Fruit fly (Drosophila melanogaster) whole organism, pupa: ENCODE results near the gene CG46504.
"Not testable (repeated sequence)": the region's sequence is repeated elsewhere in the genome, so short reads cannot be mapped to it uniquely, and the experiment has no call there.

Source experiments
- CG17806 ChIP-seq: fragments of 200-800 bp; sonication (Bioruptor generic); optimal IDR thresholded peaks from 2 replicates; lab custom pipeline; 2018; ENCODE audit warnings: missing biosample characterization, mild to moderate bottlenecking, missing genetic modification characterization, moderate library complexity
- CG32121 ChIP-seq: fragments of 200-800 bp; sonication (Bioruptor generic); IDR thresholded peaks from 2 replicates; pipeline ENCODE4 v1.3.6; 2022; ENCODE audit warnings: missing biosample characterization, missing genetic modification characterization
- Pif1B ChIP-seq: fragments of 200-800 bp; sonication (Bioruptor generic); optimal IDR thresholded peaks from 3 replicates; lab custom pipeline; 2016; ENCODE audit warnings: missing biosample characterization, missing genetic modification characterization
- Snoo ChIP-seq: fragments of 200-800 bp; sonication (Bioruptor generic); optimal IDR thresholded peaks from 3 replicates; lab custom pipeline; 2017; ENCODE audit warnings: missing biosample characterization, mild to moderate bottlenecking, missing genetic modification characterization, inconsistent platforms
- fd96Ca ChIP-seq: fragments of 200-800 bp; sonication (Bioruptor generic); IDR thresholded peaks from 3 replicates; pipeline ENCODE4 v1.3.6; 2022; ENCODE audit warnings: missing biosample characterization, missing genetic modification characterization
- gl ChIP-seq: fragments of 200-800 bp; sonication (Bioruptor generic); optimal IDR thresholded peaks from 2 replicates; lab custom pipeline; 2018; ENCODE audit warnings: missing biosample characterization, mild to moderate bottlenecking, missing genetic modification characterization

Gene CG46504

dm6 chrX:22191973-22192372, 44.4 kb downstream of the CG46504 start, which contains the start of gene CG46513:
Gene CG46513, plus strand, starts transcription at chrX:22192273.
- not testable (repeated sequence) for TF ChIP-seq Snoo (tag; lab: Kevin White, UChicago); Pif1B (GFP tag; lab: Kevin White, UChicago); CG17806 (tag; lab: Kevin White, UChicago)
- TF ChIP-seq, all 21 proteins: peak for 0; not testable (repeated sequence) for 21

DNA sequence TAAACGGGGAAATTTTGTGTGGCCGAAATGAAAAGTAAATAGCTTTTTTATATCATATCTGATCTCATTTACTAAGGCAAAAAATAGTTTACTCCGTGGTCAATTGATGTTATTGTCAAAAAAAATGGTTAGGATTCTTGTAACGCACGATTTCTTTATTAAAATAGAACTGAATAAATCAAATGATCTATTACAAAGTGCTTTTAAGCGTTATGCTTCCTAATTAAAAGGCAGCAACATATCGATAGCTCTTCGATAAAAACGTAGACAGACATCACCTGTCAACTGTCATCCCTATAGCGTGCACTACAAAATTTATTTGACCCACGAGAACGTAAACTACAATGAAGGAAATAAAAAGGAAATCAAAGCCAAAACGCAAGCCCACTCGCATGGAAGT, 49.3 kb downstream of the CG46504 start, which contains the start of gene CG46514:
TSS of gene CG46514 (plus strand) at position 301 of the 400 bp plus-strand sequence.
- TF ChIP-seq fd96Ca (GFP tag; lab: Robert Waterston, UW); gl (tag; lab: Kevin White, UChicago); CG32121 (GFP tag; lab: Robert Waterston, UW): not testable (repeated sequence)
